Fruit fly (Drosophila melanogaster): ENCODE data around the gene trol.

trol gene

DNA sequence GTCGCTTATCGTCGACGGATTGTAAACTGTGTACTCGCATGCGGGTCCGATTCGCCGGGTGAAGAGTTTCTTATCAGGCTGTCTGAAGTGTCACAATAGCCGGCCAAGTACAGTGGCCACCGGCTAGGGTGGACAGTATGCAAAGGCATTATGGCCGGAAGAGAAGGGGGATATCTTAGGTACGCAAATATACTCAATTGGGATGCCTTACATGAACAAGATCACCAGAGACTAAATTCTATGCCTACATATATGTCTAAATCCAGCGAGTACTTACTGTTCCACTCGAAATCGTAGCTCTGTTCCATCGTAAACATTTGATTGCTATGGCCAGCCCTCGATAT, 48.5 kb upstream of the trol start:
- TF ChIP-seq eyg (GFP tag; optimal IDR thresholded peaks at IDR 0.05) (peak; percentile 79), Fer3 (tag; optimal IDR thresholded peaks at IDR 0.05) (peak; percentile 93), ssp (GFP tag; IDR thresholded peaks at IDR 0.05) (peak; percentile 86), schlank (tag; optimal IDR thresholded peaks at IDR 0.05) (peak; percentile 92), Doc3 (GFP tag; IDR thresholded peaks at IDR 0.05; ENCODE audit: partially characterized antibody) (no peak), CG10979 (tag; optimal IDR thresholded peaks at IDR 0.05) (peak; percentile 77), CG30431 (GFP tag; optimal IDR thresholded peaks at IDR 0.05) (peak; percentile 85), CoRest (tag; optimal IDR thresholded peaks at IDR 0.05) (peak; percentile 87), CG17802 (tag; optimal IDR thresholded peaks at IDR 0.05) (peak; percentile 53), CG11093 (GFP tag; IDR thresholded peaks at IDR 0.05) (peak; percentile 93), ham (GFP tag; IDR thresholded peaks at IDR 0.05) (peak; percentile 64; the same call in 1 of the 2 replicates), pfk (GFP tag; optimal IDR thresholded peaks at IDR 0.05) (no peak), dimm (GFP tag; IDR thresholded peaks at IDR 0.05) (peak; percentile 79), CG18011 (GFP tag; optimal IDR thresholded peaks at IDR 0.05) (peak; percentile 71), Dbx (GFP tag; IDR thresholded peaks at IDR 0.05) (peak; percentile 96), Dip3 (GFP tag; optimal IDR thresholded peaks at IDR 0.05) (peak; percentile 96), CG14050 (GFP tag; IDR thresholded peaks at IDR 0.05) (peak; percentile 88), CG4328 (GFP tag; optimal IDR thresholded peaks at IDR 0.05) (peak; percentile 42), CG10431 (GFP tag; optimal IDR thresholded peaks at IDR 0.05) (no peak), Hand (GFP tag; optimal IDR thresholded peaks at IDR 0.05) (peak; percentile 92), Stat92E (GFP tag; optimal IDR thresholded peaks at IDR 0.05) (no peak), Med (GFP tag) (peak; percentile 99), lbe (GFP tag; optimal IDR thresholded peaks at IDR 0.05) (peak; percentile 94), HLH54F (GFP tag; optimal IDR thresholded peaks at IDR 0.05) (peak; percentile 91), pnt (GFP tag; optimal IDR thresholded peaks at IDR 0.05) (peak; percentile 86), stc (GFP tag; IDR thresholded peaks at IDR 0.05) (peak; percentile 92), CG14965 (GFP tag; optimal IDR thresholded peaks at IDR 0.05; ENCODE audit: borderline replicate concordance) (peak; percentile 63), CG4424 (GFP tag; optimal IDR thresholded peaks at IDR 0.05) (peak; percentile 84), trem (tag; optimal IDR thresholded peaks at IDR 0.05) (peak; percentile 14), CG2129 (GFP tag; IDR thresholded peaks at IDR 0.05; ENCODE audit: partially characterized antibody) (no peak), nerfin-1 (tag; optimal IDR thresholded peaks at IDR 0.05) (peak; percentile 66), CG42726 (GFP tag; IDR thresholded peaks at IDR 0.05; ENCODE audit: partially characterized antibody) (no peak), CG1832 (GFP tag; optimal IDR thresholded peaks at IDR 0.05) (no peak), crol (GFP tag; IDR thresholded peaks at IDR 0.05) (peak; percentile 55), jing (GFP tag; optimal IDR thresholded peaks at IDR 0.05) (peak; percentile 83), dati (GFP tag; IDR thresholded peaks at IDR 0.05) (peak; percentile 78), knrl (GFP tag; IDR thresholded peaks at IDR 0.05; ENCODE audit: partially characterized antibody) (no peak), CG32767 (GFP tag; IDR thresholded peaks at IDR 0.05) (peak; percentile 89), sd (tag; optimal IDR thresholded peaks at IDR 0.05) (peak; percentile 73), CG17829 (tag; optimal IDR thresholded peaks at IDR 0.05) (peak; percentile 82), Rx (GFP tag; IDR thresholded peaks at IDR 0.05) (peak; percentile 93), pum (GFP tag; optimal IDR thresholded peaks at IDR 0.05) (peak; percentile 90), H2.0 (GFP tag; IDR thresholded peaks at IDR 0.05) (peak; percentile 94), CG2712 (tag; optimal IDR thresholded peaks at IDR 0.05) (peak; percentile 82), corto (GFP tag; optimal IDR thresholded peaks at IDR 0.05) (peak; percentile 90), ATbp (GFP tag; optimal IDR thresholded peaks at IDR 0.05) (peak; percentile 80), H15 (GFP tag; IDR thresholded peaks at IDR 0.05) (peak; percentile 94), CG4854 (GFP tag; optimal IDR thresholded peaks at IDR 0.05) (peak; percentile 89), CG1647 (GFP tag; optimal IDR thresholded peaks at IDR 0.05) (peak; percentile 86), Atf3 (GFP tag; optimal IDR thresholded peaks at IDR 0.05) (peak; percentile 78), lmd (GFP tag; IDR thresholded peaks at IDR 0.05) (peak; percentile 96)
